Fruit fly (Drosophila melanogaster) whole organism, embryonic: ENCODE results near the gene park.
A peak's percentile ranks its signal among the peaks of the same experiment; 100 is the strongest.

ENCODE experiments used
- Atf6 ChIP-seq: fragments of 200-800 bp; sonication (Bioruptor generic); IDR thresholded peaks from 2 replicates; pipeline ENCODE4 v1.3.6; 2022; ENCODE audit warnings: missing biosample characterization, missing genetic modification characterization
- BEAF-32 ChIP-seq: fragments of 200-800 bp; sonication (Bioruptor generic); optimal IDR thresholded peaks from 3 replicates; lab custom pipeline; 2017; ENCODE audit warnings: missing biosample characterization, missing genetic modification characterization, mild to moderate bottlenecking, moderate library complexity, missing genetic modification reagents
- CG11696 ChIP-seq: fragments of 200-800 bp; sonication (Bioruptor generic); IDR thresholded peaks from 2 replicates; pipeline ENCODE4 v1.3.6; 2022; ENCODE audit warnings: missing biosample characterization, missing genetic modification characterization
- CG12104 ChIP-seq: fragments of 200-800 bp; sonication (Bioruptor generic); optimal IDR thresholded peaks from 3 replicates; lab custom pipeline; 2016; ENCODE audit warnings: missing biosample characterization, missing genetic modification characterization
- CG1233 ChIP-seq: fragments of 200-800 bp; sonication (Bioruptor generic); optimal IDR thresholded peaks from 4 replicates; lab custom pipeline; 2018; ENCODE audit warnings: missing biosample characterization, mild to moderate bottlenecking, missing genetic modification characterization
- CG12391 ChIP-seq: fragments of 200-800 bp; sonication (Bioruptor generic); optimal IDR thresholded peaks from 3 replicates; lab custom pipeline; 2018; ENCODE audit warnings: missing biosample characterization, mild to moderate bottlenecking, missing genetic modification characterization, moderate library complexity
- CG12744 ChIP-seq: fragments of 200-800 bp; sonication (Bioruptor generic); optimal IDR thresholded peaks from 2 replicates; lab custom pipeline; 2016; ENCODE audit warnings: missing biosample characterization, missing genetic modification characterization
- CG14860 ChIP-seq: fragments of 200-800 bp; sonication (Bioruptor generic); IDR thresholded peaks from 3 replicates; pipeline ENCODE4 v1.3.6; 2022; ENCODE audit warnings: missing biosample characterization, missing genetic modification characterization; ENCODE audit not compliant: partially characterized antibody
- CG1529 ChIP-seq: fragments of 200-800 bp; sonication (Bioruptor generic); optimal IDR thresholded peaks from 3 replicates; lab custom pipeline; 2018; ENCODE audit warnings: missing biosample characterization, missing genetic modification characterization
- CG2202 ChIP-seq: fragments of 200-800 bp; sonication (Bioruptor generic); optimal IDR thresholded peaks from 2 replicates; lab custom pipeline; 2018; ENCODE audit warnings: missing biosample characterization, mild to moderate bottlenecking, missing genetic modification characterization
- CG30431 ChIP-seq: fragments of 200-800 bp; sonication (Bioruptor generic); optimal IDR thresholded peaks from 2 replicates; lab custom pipeline; 2017; ENCODE audit warnings: missing biosample characterization, missing genetic modification characterization
- CG31224 ChIP-seq: fragments of 200-800 bp; sonication (Bioruptor generic); IDR thresholded peaks from 2 replicates; pipeline ENCODE4 v1.3.6; 2022; ENCODE audit warnings: missing biosample characterization, missing genetic modification characterization
- CG7745 ChIP-seq: fragments of 200-800 bp; sonication (Bioruptor generic); optimal IDR thresholded peaks from 2 replicates; lab custom pipeline; 2018; ENCODE audit warnings: missing biosample characterization, mild to moderate bottlenecking, missing genetic modification characterization, moderate library complexity
- CG8388 ChIP-seq: fragments of 200-800 bp; sonication (Bioruptor generic); optimal IDR thresholded peaks from 2 replicates; lab custom pipeline; 2019; ENCODE audit warnings: missing biosample characterization, mild to moderate bottlenecking, missing genetic modification characterization, moderate library complexity
- D ChIP-seq, 2 experiments: fragments of 200-800 bp in 1 of 2; fragments of >200 bp in 1 of 2; sonication (Bioruptor generic) in 1 of 2; optimal IDR thresholded peaks; 2 replicates in 1 of 2; 3 replicates in 1 of 2; lab custom pipeline; 2017; ENCODE audit warnings: mild to moderate bottlenecking in 1 of 2, missing biosample characterization in 1 of 2, missing genetic modification characterization in 1 of 2, missing genetic modification reagents in 1 of 2
- Doc3 ChIP-seq: fragments of 200-800 bp; sonication (Bioruptor generic); IDR thresholded peaks from 3 replicates; pipeline ENCODE4 v1.3.6; 2022; ENCODE audit warnings: missing biosample characterization, missing genetic modification characterization; ENCODE audit not compliant: partially characterized antibody
- E2f1 ChIP-seq: fragments of 200-800 bp; sonication (Bioruptor generic); IDR thresholded peaks from 2 replicates; pipeline ENCODE4 v1.3.6; 2022; ENCODE audit warnings: missing biosample characterization, missing genetic modification characterization
- ERR ChIP-seq: fragments of 200-800 bp; sonication (Bioruptor generic); optimal IDR thresholded peaks from 2 replicates; lab custom pipeline; 2016; ENCODE audit warnings: missing biosample characterization, missing genetic modification characterization
- Ets65A ChIP-seq: fragments of 200-800 bp; sonication (Bioruptor generic); peaks from one replicate; lab custom pipeline; 2016; ENCODE audit warnings: missing biosample characterization, missing genetic modification characterization
- Ets97D ChIP-seq: fragments of 200-800 bp; sonication (Bioruptor generic); optimal IDR thresholded peaks from 3 replicates; lab custom pipeline; 2016; ENCODE audit warnings: missing biosample characterization, missing genetic modification characterization
- NFAT ChIP-seq: fragments of 200-800 bp; sonication (Bioruptor generic); IDR thresholded peaks from 2 replicates; pipeline ENCODE4 v1.3.6; 2022; ENCODE audit warnings: missing biosample characterization, missing genetic modification characterization
- Sry-β ChIP-seq: fragments of 200-800 bp; sonication (Bioruptor generic); optimal IDR thresholded peaks from 2 replicates; lab custom pipeline; 2018; ENCODE audit warnings: missing biosample characterization, mild to moderate bottlenecking, missing genetic modification characterization, moderate library complexity
- Trl ChIP-seq, 3 experiments: fragments of >200 bp in 2 of 3; fragments of 200-800 bp in 1 of 3; sonication (Bioruptor generic) in 1 of 3; optimal IDR thresholded peaks; 2 replicates in 1 of 3; 3 replicates in 2 of 3; lab custom pipeline; 2016 to 2017; ENCODE audit warnings: missing biosample characterization in 1 of 3, missing genetic modification characterization in 1 of 3
- bbx ChIP-seq: fragments of 200-800 bp; sonication (Bioruptor generic); IDR thresholded peaks from 2 replicates; pipeline ENCODE4 v1.3.6; 2022; ENCODE audit warnings: missing biosample characterization, missing genetic modification characterization; ENCODE audit not compliant: partially characterized antibody
- bcd ChIP-seq: fragments of 200-800 bp; sonication (Bioruptor generic); optimal IDR thresholded peaks from 2 replicates; lab custom pipeline; 2017; ENCODE audit warnings: missing biosample characterization, mild to moderate bottlenecking, missing genetic modification characterization
- crp ChIP-seq, 2 experiments: fragments of 200-800 bp; sonication (Bioruptor generic); optimal IDR thresholded peaks; 2 replicates in 1 of 2; 3 replicates in 1 of 2; lab custom pipeline; 2017; ENCODE audit warnings: missing biosample characterization in 2 of 2, missing genetic modification characterization in 2 of 2, mild to moderate bottlenecking in 1 of 2, moderate library complexity in 1 of 2
- fd102C ChIP-seq: fragments of 200-800 bp; sonication (Bioruptor generic); optimal IDR thresholded peaks from 2 replicates; lab custom pipeline; 2018; ENCODE audit warnings: missing biosample characterization, mild to moderate bottlenecking, missing genetic modification characterization, moderate library complexity
- gce ChIP-seq: fragments of 200-800 bp; sonication (Bioruptor generic); IDR thresholded peaks from 3 replicates; pipeline ENCODE4 v1.3.6; 2022; ENCODE audit warnings: missing biosample characterization, missing genetic modification characterization
- gcm ChIP-seq: fragments of 200-800 bp; sonication (Bioruptor generic); optimal IDR thresholded peaks from 2 replicates; lab custom pipeline; 2019; ENCODE audit warnings: missing biosample characterization, mild to moderate bottlenecking, missing genetic modification characterization, moderate library complexity
- gfzf ChIP-seq: fragments of 200-800 bp; sonication (Bioruptor generic); optimal IDR thresholded peaks from 2 replicates; lab custom pipeline; 2016; ENCODE audit warnings: missing biosample characterization, mild to moderate bottlenecking, missing genetic modification characterization, moderate library complexity
- gro ChIP-seq: fragments of 200-800 bp; sonication (Bioruptor generic); optimal IDR thresholded peaks from 2 replicates; lab custom pipeline; 2016; ENCODE audit warnings: missing biosample characterization, missing genetic modification characterization
- jing ChIP-seq: fragments of 200-800 bp; sonication (Bioruptor generic); optimal IDR thresholded peaks from 2 replicates; lab custom pipeline; 2018; ENCODE audit warnings: missing biosample characterization, mild to moderate bottlenecking, missing genetic modification characterization
- klu ChIP-seq: fragments of 200-800 bp; sonication (Bioruptor generic); IDR thresholded peaks from 2 replicates; pipeline ENCODE4 v1.3.6; 2022; ENCODE audit warnings: missing biosample characterization, missing genetic modification characterization
- mam ChIP-seq: fragments of 200-800 bp; sonication (Bioruptor generic); optimal IDR thresholded peaks from 3 replicates; lab custom pipeline; 2016; ENCODE audit warnings: missing biosample characterization, missing genetic modification characterization
- mirr ChIP-seq: fragments of 200-800 bp; sonication (Bioruptor generic); optimal IDR thresholded peaks from 3 replicates; lab custom pipeline; 2018; ENCODE audit warnings: missing biosample characterization, mild to moderate bottlenecking, missing genetic modification characterization
- mld ChIP-seq: fragments of 200-800 bp; sonication (Bioruptor generic); IDR thresholded peaks from 3 replicates; pipeline ENCODE4 v1.3.6; 2022; ENCODE audit warnings: missing biosample characterization, missing genetic modification characterization; ENCODE audit not compliant: partially characterized antibody
- p53 ChIP-seq: fragments of 200-800 bp; sonication (Bioruptor generic); optimal IDR thresholded peaks from 2 replicates; lab custom pipeline; 2016; ENCODE audit warnings: missing biosample characterization, missing genetic modification characterization
- pho ChIP-seq: fragments of 200-800 bp; sonication (Bioruptor generic); optimal IDR thresholded peaks from 2 replicates; lab custom pipeline; 2016; ENCODE audit warnings: missing biosample characterization, missing genetic modification characterization
- psq ChIP-seq: fragments of 200-800 bp; sonication (Bioruptor generic); optimal IDR thresholded peaks from 2 replicates; lab custom pipeline; 2017; ENCODE audit warnings: missing biosample characterization, missing genetic modification characterization
- repo ChIP-seq: fragments of 200-800 bp; sonication (Bioruptor generic); optimal IDR thresholded peaks from 2 replicates; lab custom pipeline; 2016; ENCODE audit warnings: missing biosample characterization, missing genetic modification characterization
- rib ChIP-seq: fragments of 200-800 bp; sonication (Bioruptor generic); IDR thresholded peaks from 2 replicates; pipeline ENCODE4 v1.3.6; 2022; ENCODE audit warnings: missing biosample characterization, missing genetic modification characterization
- shn ChIP-seq: fragments of 200-800 bp; sonication (Bioruptor generic); optimal IDR thresholded peaks from 3 replicates; lab custom pipeline; 2016; ENCODE audit warnings: missing biosample characterization, missing genetic modification characterization
- sim ChIP-seq: fragments of 200-800 bp; sonication (Bioruptor generic); IDR thresholded peaks from 2 replicates; pipeline ENCODE4 v1.3.6; 2022; ENCODE audit warnings: missing biosample characterization, missing genetic modification characterization
- tgo ChIP-seq: fragments of 200-800 bp; sonication (Bioruptor generic); IDR thresholded peaks from 3 replicates; pipeline ENCODE4 v1.3.6; 2022; ENCODE audit warnings: missing biosample characterization, missing genetic modification characterization
- tin ChIP-seq: fragments of 200-800 bp; sonication (Bioruptor generic); optimal IDR thresholded peaks from 3 replicates; lab custom pipeline; 2016; ENCODE audit warnings: missing biosample characterization, missing genetic modification characterization
- ttk ChIP-seq: fragments of 200-800 bp; sonication (Bioruptor generic); IDR thresholded peaks from 2 replicates; pipeline ENCODE4 v2.1.2; 2022; ENCODE audit warnings: missing biosample characterization, missing genetic modification characterization
- vnd ChIP-seq: fragments of 200-800 bp; sonication (Bioruptor generic); IDR thresholded peaks from 3 replicates; pipeline ENCODE4 v1.3.6; 2022; ENCODE audit warnings: missing biosample characterization, missing genetic modification characterization; ENCODE audit not compliant: partially characterized antibody
- zf30C ChIP-seq: fragments of 200-800 bp; sonication (Bioruptor generic); optimal IDR thresholded peaks from 3 replicates; lab custom pipeline; 2018; ENCODE audit warnings: missing biosample characterization, mild to moderate bottlenecking, missing genetic modification characterization

Gene park

dm6 chr3L:21172527-21173253, 24.0 kb downstream of the park start, which contains the start of the genes chb and AsnS (continued):
- TF ChIP-seq NFAT (peak; percentile 85), ttk (GFP tag; lab: Robert Waterston, UW) (peak; percentile 92), mld (GFP tag; lab: Robert Waterston, UW) (no peak), E2f1 (GFP tag; lab: Robert Waterston, UW) (peak; percentile 96), rib (GFP tag; lab: Robert Waterston, UW) (peak; percentile 88), CG30431 (GFP tag; lab: Kevin White, UChicago) (peak; percentile 44), CG7745 (peak; percentile 84), gce (GFP tag; lab: Robert Waterston, UW) (peak; percentile 87), CG14860 (GFP tag; lab: Robert Waterston, UW) (no peak), tgo (peak; percentile 94), mirr (peak; percentile 90), D (optimal IDR thresholded peaks at IDR 0.05; lab: Kevin White, UChicago) (no peak), D (GFP tag; optimal IDR thresholded peaks at IDR 0.05; lab: Kevin White, UChicago) (peak; percentile 71), vnd (GFP tag; lab: Robert Waterston, UW) (no peak), Doc3 (GFP tag; lab: Robert Waterston, UW) (no peak), Ets97D (GFP tag; lab: Kevin White, UChicago) (peak; percentile 9), repo (GFP tag; lab: Kevin White, UChicago) (peak; percentile 59), CG31224 (GFP tag; lab: Robert Waterston, UW) (peak; percentile 88), crp (GFP tag; optimal IDR thresholded peaks at IDR 0.05; lab: Kevin White, UChicago) (peak in 1 of 2 experiments; percentile 77), CG12104 (GFP tag; lab: Kevin White, UChicago) (peak; percentile 85), CG12391 (tag; lab: Kevin White, UChicago) (peak; percentile 94), CG2202 (tag; lab: Kevin White, UChicago) (peak; percentile 67), CG11696 (GFP tag; lab: Robert Waterston, UW) (peak; percentile 82), klu (GFP tag; lab: Robert Waterston, UW) (peak; percentile 86), CG1529 (GFP tag; lab: Kevin White, UChicago) (peak; percentile 73), Atf6 (GFP tag; lab: Robert Waterston, UW) (peak; percentile 94), psq (GFP tag; lab: Kevin White, UChicago) (peak; percentile 56), gcm (GFP tag; lab: Kevin White, UChicago) (peak; percentile 86), Sry-β (GFP tag; lab: Kevin White, UChicago) (no peak), bcd (GFP tag; lab: Kevin White, UChicago) (peak; percentile 89), gro (GFP tag; lab: Kevin White, UChicago) (peak; percentile 50), CG8388 (peak; percentile 90), bbx (GFP tag; lab: Robert Waterston, UW) (no peak), sim (GFP tag; lab: Robert Waterston, UW) (peak; percentile 84), p53 (GFP tag; lab: Kevin White, UChicago) (peak; percentile 5), fd102C (GFP tag; lab: Kevin White, UChicago) (no peak), Trl (optimal IDR thresholded peaks at IDR 0.05; lab: Kevin White, UChicago) (peak; percentile 5 to 51), Trl (GFP tag; optimal IDR thresholded peaks at IDR 0.05; lab: Kevin White, UChicago) (peak; percentile 72), shn (GFP tag; lab: Kevin White, UChicago) (peak; percentile 59), BEAF-32 (GFP tag; lab: Kevin White, UChicago) (no peak), mam (peak; percentile 85), tin (peak; percentile 72), zf30C (GFP tag; lab: Kevin White, UChicago) (no peak), CG12744 (GFP tag; lab: Kevin White, UChicago) (peak; percentile 17), CG1233 (GFP tag; lab: Kevin White, UChicago) (peak; percentile 87), ERR (GFP tag; lab: Kevin White, UChicago) (peak; percentile 36), jing (GFP tag; lab: Kevin White, UChicago) (peak; percentile 64), gfzf (GFP tag; lab: Kevin White, UChicago) (no peak), pho (GFP tag; lab: Kevin White, UChicago) (peak; percentile 72), Ets65A (GFP tag; lab: Kevin White, UChicago) (peak; percentile 39)
